Fruit fly (Drosophila melanogaster): Measurements from ENCODE around the gene Ir62a.

Ir62a gene

dm6 chr3L:1533699-1534431 is 2.8 kb upstream of the Ir62a start, which contains the start of gene Iml1 (continued):
- TF ChIP-seq Nf-YB (GFP tag; optimal IDR thresholded peaks at IDR 0.05) (no peak), sug (tag; optimal IDR thresholded peaks at IDR 0.05) (no peak), CG13894 (tag; optimal IDR thresholded peaks at IDR 0.05) (no peak), Pdp1 (GFP tag; optimal IDR thresholded peaks at IDR 0.05) (peak; percentile 33 to 84), zf30C (GFP tag; optimal IDR thresholded peaks at IDR 0.05) (no peak), CG12299 (tag; optimal IDR thresholded peaks at IDR 0.05) (peak; percentile 30), CG7745 (tag; optimal IDR thresholded peaks at IDR 0.05) (peak; percentile 60)

DNA sequence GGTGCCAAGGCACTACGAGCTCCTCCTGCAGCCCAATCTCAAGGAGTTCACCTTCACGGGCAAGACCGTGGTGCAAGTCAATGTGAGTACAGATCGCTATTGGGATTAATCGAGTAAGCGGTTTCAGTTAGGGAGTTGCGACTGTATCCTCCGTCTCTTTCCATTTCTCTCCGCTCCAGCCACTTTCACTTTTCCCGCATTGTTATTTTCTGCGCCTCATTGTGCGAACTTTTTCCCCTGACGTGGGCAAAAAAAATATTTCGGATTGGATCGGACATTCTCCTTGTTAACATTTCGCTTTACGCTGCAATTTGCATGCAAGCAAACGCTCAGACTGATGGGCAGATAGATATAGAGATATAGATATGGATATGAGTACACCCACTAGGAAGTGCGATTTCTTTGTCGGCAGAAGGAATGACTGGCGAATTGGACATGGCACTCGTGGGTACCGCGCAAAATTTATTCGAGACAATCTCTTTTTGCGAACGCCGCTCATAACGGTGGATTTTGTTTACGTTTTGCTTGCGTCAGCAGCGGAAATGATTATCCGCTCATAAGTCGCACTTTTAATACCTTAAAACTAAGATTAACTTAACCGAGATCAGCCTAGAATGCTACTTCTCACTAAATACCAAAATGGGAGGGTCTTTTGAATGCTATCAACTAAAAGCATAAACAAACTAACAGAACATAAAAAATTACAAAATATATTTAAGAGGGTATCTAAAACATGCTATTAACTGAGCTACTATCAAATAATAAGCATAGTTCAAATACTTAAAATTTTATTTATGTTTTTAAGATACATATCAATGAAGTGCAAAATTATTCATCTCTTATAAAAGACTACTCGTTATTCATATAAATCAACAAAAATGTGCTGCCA is 12.1 kb downstream of the Ir62a start:
- TF ChIP-seq Meics (GFP tag; optimal IDR thresholded peaks at IDR 0.05) = no peak
- no peak for TF ChIP-seq E2f1 (GFP tag; IDR thresholded peaks at IDR 0.05)
- no peak for TF ChIP-seq CG7745 (tag; optimal IDR thresholded peaks at IDR 0.05)
- peak; percentile 20; the same call in 1 of the 2 replicates for TF ChIP-seq Drgx (GFP tag; IDR thresholded peaks at IDR 0.05)
- TF ChIP-seq sd (tag; optimal IDR thresholded peaks at IDR 0.05) = no peak
- no peak for TF ChIP-seq CG14441 (GFP tag; IDR thresholded peaks at IDR 0.05)

DNA sequence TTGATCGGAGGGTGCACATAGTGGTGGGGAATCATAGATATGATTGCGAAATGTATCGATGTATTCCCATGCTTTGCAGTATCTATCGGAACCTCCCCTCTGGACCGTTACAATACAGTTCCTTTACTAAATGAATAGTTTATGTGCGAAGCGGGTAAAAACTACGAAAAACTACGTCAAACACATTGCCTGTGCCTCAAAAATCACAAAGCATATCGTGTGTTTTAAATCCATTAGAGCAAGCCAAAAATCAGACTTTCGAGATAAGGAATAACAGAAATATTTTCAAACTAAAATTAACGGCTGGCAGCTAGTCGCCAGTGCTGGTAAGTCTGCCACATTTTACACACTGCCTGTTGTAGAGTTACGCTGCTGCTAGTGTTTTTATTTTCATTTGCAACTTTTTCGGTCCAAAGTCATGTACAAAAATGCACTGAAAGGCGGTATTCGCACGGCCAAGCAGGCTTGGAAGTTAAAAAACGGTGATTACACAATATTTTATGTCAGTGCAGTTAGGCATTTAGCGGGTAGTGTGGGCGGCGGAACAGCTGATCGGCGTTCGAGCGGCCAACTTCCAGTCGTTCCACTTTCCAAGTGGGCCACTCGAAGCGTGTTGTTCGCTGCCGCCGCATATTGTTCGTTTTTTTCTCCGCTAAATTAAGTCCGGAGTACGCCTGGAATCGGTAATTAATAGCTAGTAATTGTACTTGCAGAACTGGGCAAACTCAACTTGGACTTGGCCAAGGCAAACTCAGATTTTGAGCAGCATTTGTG is 13.6 kb downstream of the Ir62a start:
- TF ChIP-seq CG12219 (GFP tag; optimal IDR thresholded peaks at IDR 0.05) (no peak), Hr39 (optimal IDR thresholded peaks at IDR 0.05) (no peak), Dref (GFP tag; IDR thresholded peaks at IDR 0.05) (peak; percentile 79), CTCF (GFP tag; optimal IDR thresholded peaks at IDR 0.05) (peak; percentile 48), CG8089 (GFP tag; optimal IDR thresholded peaks at IDR 0.05) (peak; percentile 34), HHEX (GFP tag; optimal IDR thresholded peaks at IDR 0.05) (no peak), Dad (GFP tag; optimal IDR thresholded peaks at IDR 0.05) (peak; percentile 70), tin (GFP tag; optimal IDR thresholded peaks at IDR 0.05) (peak; percentile 54), fu2 (GFP tag; optimal IDR thresholded peaks at IDR 0.05) (peak; percentile 70), CG1602 (GFP tag; optimal IDR thresholded peaks at IDR 0.05) (peak; percentile 47), Fer1 (GFP tag; optimal IDR thresholded peaks at IDR 0.05) (no peak), toy (GFP tag; IDR thresholded peaks at IDR 0.05) (no peak), CG14860 (GFP tag; IDR thresholded peaks at IDR 0.05; ENCODE audit: partially characterized antibody) (peak; percentile 62; the same call in 2 of the 3 replicates), CG7745 (tag; optimal IDR thresholded peaks at IDR 0.05) (no peak), CG12071 (GFP tag; optimal IDR thresholded peaks at IDR 0.05) (peak; percentile 15), Mrtf (GFP tag; IDR thresholded peaks at IDR 0.05) (no peak), hkb (optimal IDR thresholded peaks at IDR 0.05) (no peak), hkb (GFP tag; IDR thresholded peaks at IDR 0.05) (peak; percentile 78), nom (GFP tag; optimal IDR thresholded peaks at IDR 0.05) (peak; percentile 67), CG10267 (tag; optimal IDR thresholded peaks at IDR 0.05) (peak; percentile 97), CG8924 (tag; optimal IDR thresholded peaks at IDR 0.05) (no peak), sc (optimal IDR thresholded peaks at IDR 0.05) (no peak), sc (GFP tag; optimal IDR thresholded peaks at IDR 0.05) (no peak), ken (GFP tag; IDR thresholded peaks at IDR 0.05) (peak; percentile 63; the same call in 2 of the 3 replicates), CG1024 (GFP tag; IDR thresholded peaks at IDR 0.05) (0 out of 2 replicates have a peak, but pooled peaks have one; percentile 4), CG5245 (GFP tag; optimal IDR thresholded peaks at IDR 0.05) (peak; percentile 11), gfzf (GFP tag; optimal IDR thresholded peaks at IDR 0.05) (peak; percentile 47), CG9437 (GFP tag; optimal IDR thresholded peaks at IDR 0.05) (peak; percentile 34), mld (GFP tag; IDR thresholded peaks at IDR 0.05; ENCODE audit: partially characterized antibody) (peak; percentile 29; the same call in 1 of the 3 replicates), CG13287 (GFP tag; IDR thresholded peaks at IDR 0.05; ENCODE audit: partially characterized antibody) (peak; percentile 75), seq (GFP tag; IDR thresholded peaks at IDR 0.05) (0 out of 2 replicates have a peak, but pooled peaks have one; percentile 32), CG31388 (GFP tag; optimal IDR thresholded peaks at IDR 0.05) (peak; percentile 16)
